Fruit fly (Drosophila melanogaster) whole organism, pupa: ENCODE data around the gene CG7326.
A peak's percentile ranks its signal among the peaks of the same experiment; 100 is the strongest.

Experiments used
- CG10348 ChIP-seq: fragments of 200-800 bp; sonication (Bioruptor generic); IDR thresholded peaks from 2 replicates; pipeline ENCODE4 v1.3.6; 2022; ENCODE audit warnings: missing biosample characterization, missing genetic modification characterization
- CG12605 ChIP-seq: fragments of 200-800 bp; sonication (Bioruptor generic); IDR thresholded peaks from 2 replicates; pipeline ENCODE4 v1.3.6; 2022; ENCODE audit warnings: missing biosample characterization, missing genetic modification characterization
- CG13204 ChIP-seq: fragments of 200-800 bp; sonication (Bioruptor generic); optimal IDR thresholded peaks from 2 replicates; lab custom pipeline; 2018; ENCODE audit warnings: missing biosample characterization, mild to moderate bottlenecking, missing genetic modification characterization, moderate library complexity
- CG14655 ChIP-seq: fragments of 200-800 bp; sonication (Bioruptor generic); optimal IDR thresholded peaks from 3 replicates; lab custom pipeline; 2017; ENCODE audit warnings: mild to moderate bottlenecking, missing biosample characterization, missing genetic modification reagents, missing genetic modification characterization
- CG15710 ChIP-seq: fragments of 200-800 bp; sonication (Bioruptor generic); optimal IDR thresholded peaks from 2 replicates; lab custom pipeline; 2018; ENCODE audit warnings: missing biosample characterization, mild to moderate bottlenecking, missing genetic modification characterization, moderate library complexity
- CG17806 ChIP-seq: fragments of 200-800 bp; sonication (Bioruptor generic); optimal IDR thresholded peaks from 2 replicates; lab custom pipeline; 2018; ENCODE audit warnings: missing biosample characterization, mild to moderate bottlenecking, missing genetic modification characterization, moderate library complexity
- CG32121 ChIP-seq: fragments of 200-800 bp; sonication (Bioruptor generic); IDR thresholded peaks from 2 replicates; pipeline ENCODE4 v1.3.6; 2022; ENCODE audit warnings: missing biosample characterization, missing genetic modification characterization
- CG34367 ChIP-seq: fragments of 200-800 bp; sonication (Bioruptor generic); optimal IDR thresholded peaks from 2 replicates; lab custom pipeline; 2018; ENCODE audit warnings: missing biosample characterization, mild to moderate bottlenecking, missing genetic modification characterization
- CG4496 ChIP-seq: fragments of 200-800 bp; sonication (Bioruptor generic); IDR thresholded peaks from 3 replicates; pipeline ENCODE4 v1.3.6; 2022; ENCODE audit warnings: missing biosample characterization, missing genetic modification characterization
- CG8159 ChIP-seq: fragments of 200-800 bp; sonication (Bioruptor generic); optimal IDR thresholded peaks from 3 replicates; lab custom pipeline; 2018; ENCODE audit warnings: missing biosample characterization, mild to moderate bottlenecking, missing genetic modification characterization, moderate library complexity
- CG8301 ChIP-seq: fragments of 200-800 bp; sonication (Bioruptor generic); optimal IDR thresholded peaks from 2 replicates; lab custom pipeline; 2018; ENCODE audit warnings: missing biosample characterization, mild to moderate bottlenecking, missing genetic modification characterization
- CG9948 ChIP-seq: fragments of 200-800 bp; sonication (Bioruptor generic); optimal IDR thresholded peaks from 2 replicates; lab custom pipeline; 2018; ENCODE audit warnings: missing biosample characterization, mild to moderate bottlenecking, missing genetic modification characterization, moderate library complexity
- D1 ChIP-seq: fragments of 200-800 bp; sonication (Bioruptor generic); optimal IDR thresholded peaks from 2 replicates; lab custom pipeline; 2018; ENCODE audit warnings: missing biosample characterization, mild to moderate bottlenecking, missing genetic modification characterization, moderate library complexity
- EcR ChIP-seq: fragments of 200-800 bp; sonication (Bioruptor generic); optimal IDR thresholded peaks from 3 replicates; lab custom pipeline; 2019; ENCODE audit warnings: missing biosample characterization, missing genetic modification characterization, mild to moderate bottlenecking, moderate library complexity, missing genetic modification reagents
- Ets98B ChIP-seq: fragments of 200-800 bp; sonication (Bioruptor generic); IDR thresholded peaks from 2 replicates; pipeline ENCODE4 v1.3.6; 2022; ENCODE audit warnings: missing biosample characterization, missing genetic modification characterization
- Pif1A ChIP-seq: fragments of 200-800 bp; sonication (Bioruptor generic); optimal IDR thresholded peaks from 3 replicates; lab custom pipeline; 2016; ENCODE audit warnings: missing biosample characterization, missing genetic modification characterization
- Pif1B ChIP-seq: fragments of 200-800 bp; sonication (Bioruptor generic); optimal IDR thresholded peaks from 3 replicates; lab custom pipeline; 2016; ENCODE audit warnings: missing biosample characterization, missing genetic modification characterization
- Snoo ChIP-seq: fragments of 200-800 bp; sonication (Bioruptor generic); optimal IDR thresholded peaks from 3 replicates; lab custom pipeline; 2017; ENCODE audit warnings: missing biosample characterization, mild to moderate bottlenecking, missing genetic modification characterization, inconsistent platforms
- fd96Ca ChIP-seq: fragments of 200-800 bp; sonication (Bioruptor generic); IDR thresholded peaks from 3 replicates; pipeline ENCODE4 v1.3.6; 2022; ENCODE audit warnings: missing biosample characterization, missing genetic modification characterization
- gl ChIP-seq: fragments of 200-800 bp; sonication (Bioruptor generic); optimal IDR thresholded peaks from 2 replicates; lab custom pipeline; 2018; ENCODE audit warnings: missing biosample characterization, mild to moderate bottlenecking, missing genetic modification characterization
- rn ChIP-seq: fragments of 200-800 bp; sonication (Bioruptor generic); IDR thresholded peaks from 2 replicates; pipeline ENCODE4 v1.3.6; 2022; ENCODE audit warnings: missing biosample characterization, missing genetic modification characterization

The CG7326 gene

DNA sequence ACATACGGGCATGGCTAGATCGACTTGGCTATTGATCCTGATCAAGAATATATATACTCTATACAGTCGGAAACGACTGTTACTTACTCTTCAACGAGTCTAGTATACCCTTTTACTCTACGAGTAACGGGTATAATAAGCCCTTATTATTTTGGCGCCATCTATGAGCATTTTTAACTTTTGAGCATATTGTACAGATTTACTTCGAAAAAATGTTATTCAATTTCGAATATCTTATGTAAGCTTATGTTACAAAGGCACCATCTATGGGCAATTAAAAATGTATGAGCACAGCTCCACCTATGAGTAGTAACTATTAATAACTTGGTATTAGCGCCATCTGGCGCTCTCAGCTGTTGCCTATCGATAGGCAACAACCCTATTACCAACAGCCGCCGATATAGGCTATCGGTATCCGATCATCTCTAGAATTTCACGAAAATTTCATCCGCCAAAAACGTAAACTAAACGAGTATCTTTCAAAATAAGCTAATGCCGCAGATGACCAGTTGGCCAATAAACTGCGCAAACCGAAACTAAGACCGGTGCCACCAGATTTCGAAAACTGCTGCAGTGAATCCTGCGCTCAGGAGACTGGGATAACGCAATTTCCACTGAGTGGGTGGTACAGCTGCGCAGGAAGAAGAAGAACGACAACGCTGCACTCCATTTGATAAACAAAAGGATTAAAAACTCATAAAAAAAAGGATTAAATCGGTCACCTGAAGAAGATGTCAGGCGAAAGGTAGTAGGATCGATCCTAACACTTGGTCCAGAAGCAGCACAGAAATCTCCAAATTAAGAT, 20.1 kb downstream of the CG7326 start, which contains the start of gene htk:
Gene htk, plus strand, starts transcription at position 435 of the 805 bp plus-strand sequence.
- peak; percentile 62; the same call in 1 of the 3 replicates for TF ChIP-seq CG4496
- no peak for TF ChIP-seq CG9948
- peak; percentile 50 for TF ChIP-seq Pif1A
- no peak for TF ChIP-seq Pif1B
- no peak for TF ChIP-seq CG13204 (GFP tag; lab: Kevin White, UChicago)
- TF ChIP-seq CG34367 (tag; lab: Kevin White, UChicago): no peak
- peak; percentile 30 for TF ChIP-seq Snoo (tag; lab: Kevin White, UChicago)
- peak; percentile 17; the same call in 1 of the 2 replicates for TF ChIP-seq Ets98B (GFP tag; lab: Robert Waterston, UW)
- TF ChIP-seq CG14655 (GFP tag; lab: Kevin White, UChicago): no peak
- peak; percentile 18 for TF ChIP-seq CG15710 (tag; lab: Kevin White, UChicago)
- TF ChIP-seq fd96Ca (GFP tag; lab: Robert Waterston, UW): peak; percentile 38; the same call in 1 of the 3 replicates

dm6 chrX:18838929-18839576, 24.5 kb downstream of the CG7326 start:
- TF ChIP-seq gl (peak; percentile 26), CG32121 (GFP tag; lab: Robert Waterston, UW) (peak; percentile 13; the same call in 1 of the 2 replicates), CG14655 (GFP tag; lab: Kevin White, UChicago) (peak; percentile 7), D1 (tag; lab: Kevin White, UChicago) (no peak), Ets98B (GFP tag; lab: Robert Waterston, UW) (no peak), CG8159 (tag; lab: Kevin White, UChicago) (peak; percentile 3), Pif1A (peak; percentile 36), CG15710 (tag; lab: Kevin White, UChicago) (peak; percentile 2), CG10348 (GFP tag; lab: Robert Waterston, UW) (no peak), Snoo (tag; lab: Kevin White, UChicago) (no peak)

- no peak for TF ChIP-seq CG15710 (tag; lab: Kevin White, UChicago)
- TF ChIP-seq Ets98B (GFP tag; lab: Robert Waterston, UW): no peak
- TF ChIP-seq CG34367 (tag; lab: Kevin White, UChicago): no peak
- no peak for TF ChIP-seq Pif1A
- TF ChIP-seq, all 21 proteins: peak for 0
Observed at dm6 chrX:18838470-18838869, 25.1 kb downstream of the CG7326 start.

DNA sequence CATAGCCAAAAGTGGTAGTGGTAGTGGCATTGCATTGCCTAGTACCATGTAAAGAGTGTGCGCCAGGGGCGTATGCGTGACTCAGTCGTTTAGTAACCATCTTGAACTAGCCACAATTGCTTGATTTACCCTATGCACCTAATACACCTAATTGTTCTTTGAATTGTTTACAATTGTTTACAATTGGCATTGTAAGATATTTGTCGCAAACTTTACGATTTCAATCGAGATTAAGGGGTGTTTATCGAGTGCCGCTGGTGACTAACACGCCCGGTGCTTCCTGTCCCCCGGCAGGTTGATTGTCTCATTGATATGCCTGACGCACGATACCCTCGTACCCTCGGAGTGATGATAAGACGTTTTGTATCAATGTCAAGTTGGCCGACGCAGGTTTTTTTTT, 26.5 kb downstream of the CG7326 start:
- TF ChIP-seq CG15710 (tag; lab: Kevin White, UChicago) (peak; percentile 42), Snoo (tag; lab: Kevin White, UChicago) (no peak), CG8301 (tag; lab: Kevin White, UChicago) (no peak), CG12605 (GFP tag; lab: Robert Waterston, UW) (no peak; the same call in 1 of the 2 replicates), CG32121 (GFP tag; lab: Robert Waterston, UW) (peak; percentile 22; the same call in 1 of the 2 replicates), CG9948 (peak; percentile 4), fd96Ca (GFP tag; lab: Robert Waterston, UW) (peak; percentile 52; the same call in 2 of the 3 replicates), CG4496 (peak; percentile 54; the same call in 2 of the 3 replicates)

dm6 chrX:18836315-18836714, 27.3 kb downstream of the CG7326 start:
- peak; percentile 47 for TF ChIP-seq EcR (GFP tag; lab: Kevin White, UChicago)
- peak; percentile 61 for TF ChIP-seq gl
- TF ChIP-seq CG9948: peak; percentile 28
- TF ChIP-seq Ets98B (GFP tag; lab: Robert Waterston, UW): peak; percentile 29; the same call in 1 of the 2 replicates
- TF ChIP-seq CG12605 (GFP tag; lab: Robert Waterston, UW): peak; percentile 36; the same call in 1 of the 2 replicates
- TF ChIP-seq D1 (tag; lab: Kevin White, UChicago): no peak
- TF ChIP-seq CG32121 (GFP tag; lab: Robert Waterston, UW): no peak
- TF ChIP-seq fd96Ca (GFP tag; lab: Robert Waterston, UW): no peak
- TF ChIP-seq CG10348 (GFP tag; lab: Robert Waterston, UW): no peak
- no peak for TF ChIP-seq Pif1B
- TF ChIP-seq CG17806 (tag; lab: Kevin White, UChicago): no peak
- no peak for TF ChIP-seq Snoo (tag; lab: Kevin White, UChicago)
- peak; percentile 10 for TF ChIP-seq CG8301 (tag; lab: Kevin White, UChicago)
- peak; percentile 28 for TF ChIP-seq CG8159 (tag; lab: Kevin White, UChicago)
- TF ChIP-seq CG4496: peak; percentile 36; the same call in 1 of the 3 replicates
- peak; percentile 33 for TF ChIP-seq CG34367 (tag; lab: Kevin White, UChicago)
- TF ChIP-seq CG14655 (GFP tag; lab: Kevin White, UChicago): peak; percentile 32
- peak; percentile 48 for TF ChIP-seq CG15710 (tag; lab: Kevin White, UChicago)
- TF ChIP-seq Pif1A: peak; percentile 24
- no peak for TF ChIP-seq CG13204 (GFP tag; lab: Kevin White, UChicago)

DNA sequence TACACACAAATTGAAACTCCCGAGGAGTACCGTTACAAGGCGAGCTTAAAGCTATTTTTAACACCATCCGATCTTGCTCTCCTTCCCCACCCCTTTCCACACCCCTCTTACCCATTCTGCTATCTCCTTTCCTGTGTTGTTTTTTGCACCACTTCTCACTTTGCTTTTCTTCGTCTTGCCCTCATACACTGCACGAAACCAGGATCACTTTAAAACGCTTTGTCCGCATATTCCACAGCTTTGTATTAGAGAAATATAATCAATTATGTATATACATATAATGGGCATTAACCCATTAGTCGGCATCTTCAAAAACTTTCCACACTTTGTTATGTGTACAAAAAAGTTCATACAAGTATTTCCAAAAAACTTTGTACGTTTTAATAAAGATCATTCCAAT, 28.1 kb downstream of the CG7326 start:
- TF ChIP-seq CG15710 (tag; lab: Kevin White, UChicago) (peak; percentile 53), gl (peak; percentile 37), D1 (tag; lab: Kevin White, UChicago) (no peak), fd96Ca (GFP tag; lab: Robert Waterston, UW) (no peak), CG13204 (GFP tag; lab: Kevin White, UChicago) (peak; percentile 23), Ets98B (GFP tag; lab: Robert Waterston, UW) (no peak), Pif1B (peak; percentile 8), Pif1A (no peak), CG17806 (tag; lab: Kevin White, UChicago) (peak; percentile 37), CG9948 (peak; percentile 36), CG8159 (tag; lab: Kevin White, UChicago) (peak; percentile 53), CG32121 (GFP tag; lab: Robert Waterston, UW) (no peak), CG34367 (tag; lab: Kevin White, UChicago) (peak; percentile 47), CG10348 (GFP tag; lab: Robert Waterston, UW) (no peak), CG12605 (GFP tag; lab: Robert Waterston, UW) (no peak; the same call in 1 of the 2 replicates), EcR (GFP tag; lab: Kevin White, UChicago) (no peak), CG4496 (peak; percentile 68; the same call in 2 of the 3 replicates), rn (no peak), Snoo (tag; lab: Kevin White, UChicago) (no peak), CG8301 (tag; lab: Kevin White, UChicago) (peak; percentile 36), CG14655 (GFP tag; lab: Kevin White, UChicago) (peak; percentile 50)
